Worm (Caenorhabditis elegans) whole organism, late embryonic: ENCODE results near the gene let-805.

ENCODE experiments used
- C08G9.2 ChIP-seq: sonication (generic microtip); optimal IDR thresholded peaks from 2 replicates; lab custom pipeline; 2016; ENCODE audit warnings: mild to moderate bottlenecking, missing genetic modification characterization, moderate library complexity, missing compliant biosample characterization
- F13H6.1 ChIP-seq: sonication (generic microtip); optimal IDR thresholded peaks from 2 replicates; lab custom pipeline; 2016; ENCODE audit warnings: missing genetic modification characterization, missing compliant biosample characterization
- T23F11.4 ChIP-seq: fragments of 200-800 bp; sonication (Bioruptor generic); optimal IDR thresholded peaks from 2 replicates; lab custom pipeline; 2018; ENCODE audit warnings: mild to moderate bottlenecking, missing genetic modification characterization, missing compliant biosample characterization
- ceh-14 ChIP-seq: sonication (generic microtip); optimal IDR thresholded peaks from 2 replicates; lab custom pipeline; 2016; ENCODE audit warnings: missing genotype, missing genetic modification characterization, missing compliant biosample characterization
- ceh-31 ChIP-seq: sonication (generic microtip); optimal IDR thresholded peaks from 2 replicates; lab custom pipeline; 2016; ENCODE audit warnings: missing genetic modification characterization, missing compliant biosample characterization
- ceh-48 ChIP-seq: sonication (generic microtip); optimal IDR thresholded peaks from 2 replicates; lab custom pipeline; 2016; ENCODE audit warnings: missing genetic modification characterization, inconsistent platforms, missing compliant biosample characterization
- ceh-6 ChIP-seq: fragments of 200-800 bp; sonication (Bioruptor generic); optimal IDR thresholded peaks from 2 replicates; lab custom pipeline; 2018; ENCODE audit warnings: mild to moderate bottlenecking, missing genetic modification characterization, missing compliant biosample characterization
- dmd-4 ChIP-seq: sonication (generic microtip); optimal IDR thresholded peaks from 2 replicates; lab custom pipeline; 2016; ENCODE audit warnings: borderline replicate concordance, missing genetic modification characterization, missing compliant biosample characterization
- dve-1 ChIP-seq: sonication (generic microtip); optimal IDR thresholded peaks from 2 replicates; lab custom pipeline; 2017; ENCODE audit warnings: antibody characterized with exemption, mild to moderate bottlenecking, missing genetic modification characterization, missing compliant biosample characterization
- elt-2 ChIP-seq: sonication (generic microtip); optimal IDR thresholded peaks from 2 replicates; lab custom pipeline; 2016; ENCODE audit warnings: missing genetic modification reagents, missing genetic modification characterization, missing compliant biosample characterization
- fax-1 ChIP-seq: sonication (generic microtip); optimal IDR thresholded peaks from 2 replicates; lab custom pipeline; 2016; ENCODE audit warnings: missing genotype, missing genetic modification characterization, missing compliant biosample characterization
- fkh-6 ChIP-seq: sonication (generic microtip); optimal IDR thresholded peaks from 2 replicates; lab custom pipeline; 2016; ENCODE audit warnings: missing genetic modification characterization, missing compliant biosample characterization
- hlh-30 ChIP-seq: sonication (generic microtip); optimal IDR thresholded peaks from 2 replicates; lab custom pipeline; 2017; ENCODE audit warnings: antibody characterized with exemption, missing genetic modification characterization, missing compliant biosample characterization; ENCODE audit not compliant: insufficient read depth
- hlh-8 ChIP-seq: sonication (generic microtip); optimal IDR thresholded peaks from 2 replicates; lab custom pipeline; 2016; ENCODE audit warnings: missing genotype, missing genetic modification characterization, missing compliant biosample characterization
- lim-6 ChIP-seq: sonication (generic microtip); optimal IDR thresholded peaks from 2 replicates; lab custom pipeline; 2016; ENCODE audit warnings: missing genetic modification characterization, missing compliant biosample characterization
- mec-3 ChIP-seq: sonication (generic microtip); optimal IDR thresholded peaks from 2 replicates; lab custom pipeline; 2016; ENCODE audit warnings: borderline replicate concordance, missing genetic modification characterization, missing compliant biosample characterization
- nfya-1 ChIP-seq: sonication (generic microtip); optimal IDR thresholded peaks from 2 replicates; lab custom pipeline; 2017; ENCODE audit warnings: missing genetic modification characterization, mild to moderate bottlenecking, missing compliant biosample characterization, antibody characterized with exemption, moderate library complexity
- odd-2 ChIP-seq: sonication (generic microtip); optimal IDR thresholded peaks from 2 replicates; lab custom pipeline; 2017; ENCODE audit warnings: antibody characterized with exemption, mild to moderate bottlenecking, missing genetic modification characterization, missing compliant biosample characterization
- pat-9 ChIP-seq: fragments of 200-800 bp; sonication (Bioruptor generic); optimal IDR thresholded peaks from 2 replicates; lab custom pipeline; 2018; ENCODE audit warnings: mild to moderate bottlenecking, missing genetic modification characterization, moderate library complexity, missing compliant biosample characterization
- pha-4 ChIP-seq: fragments of 150-350 bp; optimal IDR thresholded peaks from 2 replicates; lab custom pipeline; 2018; ENCODE audit warnings: missing biosample characterization, missing genetic modification reagents, missing genetic modification characterization
- pqm-1 ChIP-seq: sonication (generic microtip); optimal IDR thresholded peaks from 2 replicates; lab custom pipeline; 2016; ENCODE audit warnings: missing genetic modification characterization, missing compliant biosample characterization
- pros-1 ChIP-seq: fragments of 150-350 bp; optimal IDR thresholded peaks from 2 replicates; lab custom pipeline; 2014; ENCODE audit warnings: missing biosample characterization, missing genetic modification reagents, missing genetic modification characterization
- sdc-2 ChIP-seq: sonication (generic microtip); optimal IDR thresholded peaks from 2 replicates; lab custom pipeline; 2016; ENCODE audit warnings: missing genotype, missing genetic modification characterization, missing compliant biosample characterization
- unc-42 ChIP-seq: sonication (generic microtip); optimal IDR thresholded peaks from 2 replicates; lab custom pipeline; 2016; ENCODE audit warnings: missing genotype, missing genetic modification characterization, missing compliant biosample characterization

Gene let-805

ce11 chrIII:2676097-2676496, 18.2 kb downstream of the let-805 start:
- TF ChIP-seq dve-1 (peak; percentile 3), T23F11.4 (GFP tag; lab: Kevin White, UChicago) (no peak)
- TF ChIP-seq, all 69 proteins: peak for 1

- TF ChIP-seq ceh-6 (GFP tag; lab: Kevin White, UChicago): no peak
- TF ChIP-seq pat-9 (tag; lab: Kevin White, UChicago): no peak
- TF ChIP-seq sdc-2 (tag; lab: Kevin White, UChicago): no peak
- no peak for TF ChIP-seq pros-1 (tag; lab: Kevin White, UChicago)
- no peak for TF ChIP-seq nfya-1 (tag; lab: Kevin White, UChicago)
These were observed 20.1 kb downstream of the let-805 start for ce11 chrIII:2678017-2678416.

- TF ChIP-seq ceh-31 (tag; lab: Kevin White, UChicago) (no peak), hlh-30 (tag; lab: Kevin White, UChicago) (no peak), pha-4 (tag; lab: Kevin White, UChicago) (no peak)
These were observed 21.5 kb downstream of the let-805 start for ce11 chrIII:2679362-2679761.

- TF ChIP-seq C08G9.2 (tag; lab: Kevin White, UChicago): no peak
These were observed 23.7 kb downstream of the let-805 start for ce11 chrIII:2681559-2681958.

- TF ChIP-seq dve-1: peak; percentile 97
- TF ChIP-seq fax-1 (tag; lab: Kevin White, UChicago): no peak
These were observed 25.5 kb downstream of the let-805 start for ce11 chrIII:2683403-2683802.

- TF ChIP-seq fkh-6 (no peak), dmd-4 (tag; lab: Kevin White, UChicago) (no peak), lim-6 (tag; lab: Kevin White, UChicago) (no peak), hlh-30 (tag; lab: Kevin White, UChicago) (no peak), unc-42 (tag; lab: Kevin White, UChicago) (no peak), T23F11.4 (GFP tag; lab: Kevin White, UChicago) (no peak), mec-3 (tag; lab: Kevin White, UChicago) (no peak)
These were observed 28.2 kb downstream of the let-805 start, which contains the start of the genes Y71H2AL.2, Y71H2AL.4 and pbo-1 for ce11 chrIII:2686064-2686463. TSS of gene Y71H2AL.2 (plus strand) at chrIII:2686364. TSS of gene Y71H2AL.4 (plus strand) at chrIII:2686408. TSS of gene pbo-1 (minus strand) at chrIII:2686463.

- TF ChIP-seq pha-4 (tag; lab: Kevin White, UChicago) (no peak), pros-1 (tag; lab: Kevin White, UChicago) (no peak), unc-42 (tag; lab: Kevin White, UChicago) (peak; percentile 79), F13H6.1 (tag; lab: Kevin White, UChicago) (no peak), pqm-1 (tag; lab: Kevin White, UChicago) (no peak)
These were observed 28.8 kb downstream of the let-805 start for ce11 chrIII:2686663-2687062.

ce11 chrIII:2687412-2687811, 29.5 kb downstream of the let-805 start:
- TF ChIP-seq ceh-48: no peak
- no peak for TF ChIP-seq dmd-4 (tag; lab: Kevin White, UChicago)
- TF ChIP-seq elt-2 (tag; lab: Kevin White, UChicago): peak; percentile 71
- no peak for TF ChIP-seq ceh-14
- TF ChIP-seq odd-2: no peak
- TF ChIP-seq, all 69 proteins: peak for 1

- TF ChIP-seq unc-42 (tag; lab: Kevin White, UChicago) (peak; percentile 9), hlh-8 (no peak)
These were observed 40.9 kb downstream of the let-805 start, which contains the start of gene slc-30A9 for ce11 chrIII:2698740-2699139. TSS of gene slc-30A9 (minus strand) at chrIII:2698817.
